Fruit fly (Drosophila melanogaster) whole organism: ENCODE measurements around the gene eIF4E1.

Experiments used
- CG8478 ChIP-seq: fragments of >200 bp; optimal IDR thresholded peaks from 2 replicates; lab custom pipeline; 2018; ENCODE audit warnings: inconsistent platforms
- Dll ChIP-seq: fragments of >200 bp; optimal IDR thresholded peaks from 2 replicates; lab custom pipeline; 2017
- EcR ChIP-seq, 2 experiments: fragments of >200 bp; optimal IDR thresholded peaks; 2 replicates each; lab custom pipeline; 2017; ENCODE audit warnings: missing biosample characterization in 2 of 2, missing genetic modification characterization in 2 of 2, missing genetic modification reagents in 2 of 2
- pan ChIP-seq: fragments of >200 bp; optimal IDR thresholded peaks from 2 replicates; lab custom pipeline; 2017
- psq ChIP-seq: fragments of >200 bp; optimal IDR thresholded peaks from 2 replicates; lab custom pipeline; 2017
- usp ChIP-seq: fragments of >200 bp; optimal IDR thresholded peaks from 2 replicates; lab custom pipeline; 2017; ENCODE audit warnings: missing biosample characterization, missing genetic modification characterization, mixed read lengths

dm6 chr3L:9401354-9402156 is 705 bp downstream of the eIF4E1 start:
- TF ChIP-seq psq: no peak
- no peak for TF ChIP-seq Dll (lab: Kevin White, UChicago)
- TF ChIP-seq usp (GFP tag; lab: Kevin White, UChicago): no peak
- TF ChIP-seq CG8478 (lab: Kevin White, UChicago): peak; percentile 48
- TF ChIP-seq pan (lab: Kevin White, UChicago): no peak
- no peak for TF ChIP-seq EcR (GFP tag; optimal IDR thresholded peaks at IDR 0.05; lab: Kevin White, UChicago)
